Worm (Caenorhabditis elegans) whole organism, young adult: Measurements from ENCODE around the gene F15E6.4.
A peak's percentile ranks its signal among the peaks of the same experiment; 100 is the strongest.

Experiments
- B0336.3 ChIP-seq: fragments of 200-800 bp; sonication (Bioruptor generic); IDR thresholded peaks from 2 replicates; pipeline ENCODE4 v1.3.6; 2022; ENCODE audit warnings: missing genetic modification characterization, missing compliant biosample characterization
- F33H1.4 ChIP-seq: fragments of 200-800 bp; sonication (Bioruptor generic); IDR thresholded peaks from 2 replicates; pipeline ENCODE4 v1.3.6; 2022; ENCODE audit warnings: missing genetic modification reagents, missing genetic modification characterization, missing compliant biosample characterization
- F39B2.1 ChIP-seq: fragments of 200-800 bp; sonication (Bioruptor generic); IDR thresholded peaks from 2 replicates; pipeline ENCODE4 v1.3.6; 2022; ENCODE audit warnings: missing genetic modification reagents, missing genetic modification characterization, missing compliant biosample characterization
- F49E8.2 ChIP-seq: sonication (generic microtip); optimal IDR thresholded peaks from 3 replicates; lab custom pipeline; 2017; ENCODE audit warnings: missing genetic modification characterization, mild to moderate bottlenecking, missing compliant biosample characterization, antibody characterized with exemption, moderate library complexity; ENCODE audit not compliant: insufficient read depth
- Y53G8AR.9 ChIP-seq: fragments of 200-800 bp; sonication (Bioruptor generic); conservative IDR thresholded peaks from 2 replicates; pipeline ENCODE4 v1.3.6; 2022; ENCODE audit warnings: missing genetic modification reagents, missing genetic modification characterization, missing compliant biosample characterization
- Y95B8A.8 ChIP-seq: fragments of 200-800 bp; sonication (Bioruptor generic); IDR thresholded peaks from 2 replicates; pipeline ENCODE4 v1.3.6; 2022; ENCODE audit warnings: missing genetic modification reagents, missing genetic modification characterization, missing compliant biosample characterization
- attf-6 ChIP-seq: fragments of 200-800 bp; sonication (Bioruptor generic); IDR thresholded peaks from 2 replicates; pipeline ENCODE4 v1.3.6; 2022; ENCODE audit warnings: missing genetic modification reagents, missing genetic modification characterization, missing compliant biosample characterization
- ccch-3 ChIP-seq: fragments of 200-800 bp; sonication (Bioruptor generic); optimal IDR thresholded peaks from 2 replicates; lab custom pipeline; 2018; ENCODE audit warnings: mild to moderate bottlenecking, missing genetic modification characterization, missing compliant biosample characterization
- cebp-1 ChIP-seq, 2 experiments: fragments of 200-800 bp in 1 of 2; sonication (Bioruptor generic) in 1 of 2; sonication (generic microtip) in 1 of 2; IDR thresholded peaks in 1 of 2; optimal IDR thresholded peaks in 1 of 2; 2 replicates each; pipeline versions ENCODE4 v1.3.6 to Lab custom; 2017 to 2022; ENCODE audit warnings: missing compliant biosample characterization in 2 of 2, missing genetic modification characterization in 2 of 2, mild to moderate bottlenecking in 1 of 2, missing genetic modification reagents in 1 of 2, moderate library complexity in 1 of 2
- ceh-91 ChIP-seq: fragments of 200-800 bp; sonication (Bioruptor generic); IDR thresholded peaks from 2 replicates; pipeline ENCODE4 v1.3.6; 2022; ENCODE audit warnings: missing genetic modification reagents, missing genetic modification characterization, missing compliant biosample characterization
- chd-7 ChIP-seq: sonication (generic microtip); optimal IDR thresholded peaks from 2 replicates; lab custom pipeline; 2016; ENCODE audit warnings: mild to moderate bottlenecking, missing genetic modification characterization, moderate library complexity, missing compliant biosample characterization
- dpff-1 ChIP-seq: sonication (generic microtip); optimal IDR thresholded peaks from 2 replicates; lab custom pipeline; 2017; ENCODE audit warnings: mild to moderate bottlenecking, missing genetic modification characterization, missing compliant biosample characterization
- egrh-3 ChIP-seq: fragments of 200-800 bp; sonication (Bioruptor generic); IDR thresholded peaks from 2 replicates; pipeline ENCODE4 v1.3.6; 2022; ENCODE audit warnings: missing genetic modification reagents, missing genetic modification characterization, missing compliant biosample characterization
- ekl-4 ChIP-seq: fragments of 200-800 bp; sonication (Bioruptor generic); IDR thresholded peaks from 2 replicates; pipeline ENCODE4 v1.3.6; 2022; ENCODE audit warnings: missing genetic modification reagents, missing genetic modification characterization, missing compliant biosample characterization
- hsf-1 ChIP-seq: fragments of 200-800 bp; sonication (Bioruptor generic); IDR thresholded peaks from 2 replicates; pipeline ENCODE4 v1.3.6; 2022; ENCODE audit warnings: missing genetic modification reagents, missing genetic modification characterization, missing compliant biosample characterization
- lin-26 ChIP-seq: fragments of 200-800 bp; sonication (Bioruptor generic); IDR thresholded peaks from 2 replicates; pipeline ENCODE4 v1.3.6; 2022; ENCODE audit warnings: missing genetic modification reagents, missing genetic modification characterization, missing compliant biosample characterization
- lin-40 ChIP-seq: sonication (generic microtip); optimal IDR thresholded peaks from 2 replicates; lab custom pipeline; 2016; ENCODE audit warnings: missing genetic modification characterization, mild to moderate bottlenecking, missing compliant biosample characterization, missing genotype, missing genetic modification reagents
- lin-54 ChIP-seq: fragments of 200-800 bp; sonication (Bioruptor generic); optimal IDR thresholded peaks from 2 replicates; lab custom pipeline; 2018; ENCODE audit warnings: mild to moderate bottlenecking, missing genetic modification characterization, missing compliant biosample characterization
- lsl-1 ChIP-seq: fragments of 200-800 bp; sonication (Bioruptor generic); optimal IDR thresholded peaks from 2 replicates; lab custom pipeline; 2018; ENCODE audit warnings: mild to moderate bottlenecking, missing genetic modification characterization, moderate library complexity, missing compliant biosample characterization
- madf-6 ChIP-seq: fragments of 200-800 bp; sonication (Bioruptor generic); IDR thresholded peaks from 2 replicates; pipeline ENCODE4 v1.3.6; 2022; ENCODE audit warnings: missing genetic modification reagents, missing genetic modification characterization, missing compliant biosample characterization
- nfya-2 ChIP-seq: fragments of 200-800 bp; sonication (Bioruptor generic); IDR thresholded peaks from 2 replicates; pipeline ENCODE4 v1.3.6; 2022; ENCODE audit warnings: missing genetic modification reagents, missing genetic modification characterization, missing compliant biosample characterization
- nhr-90 ChIP-seq: sonication (generic microtip); optimal IDR thresholded peaks from 2 replicates; lab custom pipeline; 2016; ENCODE audit warnings: missing genotype, mild to moderate bottlenecking, missing genetic modification characterization, missing compliant biosample characterization
- pbrm-1 ChIP-seq: fragments of 200-800 bp; sonication (Bioruptor generic); IDR thresholded peaks from 2 replicates; pipeline ENCODE4 v1.3.6; 2022; ENCODE audit warnings: missing genetic modification reagents, missing genetic modification characterization, missing compliant biosample characterization
- rec-8 ChIP-seq, 2 experiments: sonication (generic microtip); optimal IDR thresholded peaks; 2 replicates each; lab custom pipeline; 2016; ENCODE audit warnings: mild to moderate bottlenecking in 2 of 2, missing genetic modification characterization in 2 of 2, missing genetic modification reagents in 2 of 2, missing genotype in 2 of 2, missing biosample characterization in 1 of 2, missing compliant biosample characterization in 1 of 2, moderate library complexity in 1 of 2
- snpc-3.4 ChIP-seq: sonication (generic microtip); optimal IDR thresholded peaks from 2 replicates; lab custom pipeline; 2017; ENCODE audit warnings: missing genetic modification characterization, mild to moderate bottlenecking, missing compliant biosample characterization, antibody characterized with exemption, moderate library complexity, missing genotype, missing genetic modification reagents
- zfh-2 ChIP-seq: fragments of 200-800 bp; sonication (Bioruptor generic); conservative IDR thresholded peaks from 2 replicates; pipeline ENCODE4 v1.3.6; 2022; ENCODE audit warnings: missing genetic modification reagents, missing genetic modification characterization, missing compliant biosample characterization
- ztf-22 ChIP-seq: fragments of 200-800 bp; sonication (Bioruptor generic); optimal IDR thresholded peaks from 2 replicates; lab custom pipeline; 2018; ENCODE audit warnings: mild to moderate bottlenecking, missing genetic modification characterization, moderate library complexity, missing compliant biosample characterization
- ztf-26 ChIP-seq: sonication (generic microtip); optimal IDR thresholded peaks from 2 replicates; lab custom pipeline; 2017; ENCODE audit warnings: missing genetic modification characterization, missing compliant biosample characterization
- ztf-28 ChIP-seq: fragments of 200-800 bp; sonication (Bioruptor generic); IDR thresholded peaks from 2 replicates; pipeline ENCODE4 v1.3.6; 2022; ENCODE audit warnings: missing genetic modification reagents, missing genetic modification characterization, missing compliant biosample characterization

Gene F15E6.4

ce11 chrIV:4312394-4312793 lies 21.1 kb downstream of the F15E6.4 start:
- TF ChIP-seq egrh-3 (GFP tag; lab: Robert Waterston, UW) = peak; percentile 77

DNA sequence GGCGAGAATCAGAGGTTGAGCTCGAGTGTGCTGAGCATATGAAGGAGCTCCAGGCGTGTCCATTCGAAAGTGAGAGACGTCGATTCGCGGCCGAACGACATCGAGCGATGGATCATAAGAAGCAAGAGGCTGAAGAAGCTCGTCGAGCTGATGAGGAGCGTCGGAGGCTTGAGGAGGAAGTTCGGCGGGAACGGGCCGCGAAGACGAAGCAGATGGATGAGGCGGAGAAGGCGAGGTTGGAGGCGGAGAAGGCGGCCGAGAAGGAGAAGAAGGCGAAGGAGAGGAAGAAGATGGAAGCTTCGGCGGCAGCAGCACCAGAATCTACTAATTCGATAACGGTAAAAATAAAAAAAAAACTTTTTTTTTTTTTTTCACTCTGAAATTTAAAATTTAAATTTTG lies 21.9 kb downstream of the F15E6.4 start:
- TF ChIP-seq zfh-2 (GFP tag; lab: Robert Waterston, UW) = 0 out of 2 replicates have a peak, but pooled peaks have one; percentile 22
- TF ChIP-seq egrh-3 (GFP tag; lab: Robert Waterston, UW) = peak; percentile 84
- TF ChIP-seq attf-6 (GFP tag; lab: Robert Waterston, UW) = 0 out of 2 replicates have a peak, but pooled peaks have one; percentile 11
- TF ChIP-seq, all 124 proteins: peak for 3; not testable (repeated sequence) for 121

- TF ChIP-seq ztf-22 (GFP tag; lab: Kevin White, UChicago) = no peak
- no peak for TF ChIP-seq lin-40 (tag; lab: Kevin White, UChicago)
- TF ChIP-seq attf-6 (GFP tag; lab: Robert Waterston, UW) = peak; percentile 65
- peak; percentile 8 for TF ChIP-seq snpc-3.4 (tag; lab: Kevin White, UChicago)
- TF ChIP-seq chd-7 (tag; lab: Kevin White, UChicago) = no peak
- TF ChIP-seq ceh-91 (GFP tag; lab: Robert Waterston, UW) = no peak
- peak; percentile 47; the same call in 1 of the 2 replicates for TF ChIP-seq ekl-4
- TF ChIP-seq madf-6 (GFP tag; lab: Robert Waterston, UW) = peak; percentile 40; the same call in 1 of the 2 replicates
- peak; percentile 5; the same call in 1 of the 2 replicates for TF ChIP-seq F33H1.4 (GFP tag; lab: Robert Waterston, UW)
- 0 out of 2 replicates have a peak, but pooled peaks have one; percentile 9 for TF ChIP-seq B0336.3 (GFP tag; lab: Robert Waterston, UW)
- 0 out of 2 replicates have a peak, but pooled peaks have one; percentile 34 for TF ChIP-seq Y95B8A.8 (GFP tag; lab: Robert Waterston, UW)
- peak; percentile 8 for TF ChIP-seq lsl-1 (GFP tag; lab: Kevin White, UChicago)
- peak; percentile 70; the same call in 1 of the 2 replicates for TF ChIP-seq Y53G8AR.9
- TF ChIP-seq nfya-2 (GFP tag; lab: Robert Waterston, UW) = peak; percentile 63; the same call in 1 of the 2 replicates
- peak; percentile 3 for TF ChIP-seq F49E8.2
- TF ChIP-seq ccch-3 (GFP tag; lab: Kevin White, UChicago) = no peak
- 0 out of 2 replicates have a peak, but pooled peaks have one; percentile 30 for TF ChIP-seq pbrm-1 (GFP tag; lab: Robert Waterston, UW)
- TF ChIP-seq rec-8 (tag; optimal IDR thresholded peaks at IDR 0.05; lab: Kevin White, UChicago) = no peak
- TF ChIP-seq lin-54 (GFP tag; lab: Kevin White, UChicago) = peak; percentile 1
- 0 out of 2 replicates have a peak, but pooled peaks have one; percentile 36 for TF ChIP-seq hsf-1 (GFP tag; lab: Robert Waterston, UW)
- 0 out of 2 replicates have a peak, but pooled peaks have one; percentile 10 for TF ChIP-seq F39B2.1
- TF ChIP-seq lin-26 (GFP tag; lab: Robert Waterston, UW) = peak; percentile 36; the same call in 1 of the 2 replicates
- TF ChIP-seq dpff-1 (tag; lab: Kevin White, UChicago) = peak; percentile 33
Observed at ce11 chrIV:4316813-4317408, 25.6 kb downstream of the F15E6.4 start, which contains the start of gene Y24D9B.1. TSS of gene Y24D9B.1 (plus strand) at chrIV:4317358.

- TF ChIP-seq ztf-26 (tag; lab: Kevin White, UChicago) (no peak), cebp-1 (GFP tag; IDR thresholded peaks at IDR 0.05; lab: Robert Waterston, UW) (peak; percentile 75), cebp-1 (tag; optimal IDR thresholded peaks at IDR 0.05; lab: Kevin White, UChicago) (peak; percentile 79)
Observed at ce11 chrIV:4317638-4318037, 26.4 kb downstream of the F15E6.4 start.

- TF ChIP-seq ztf-28 (no peak), nhr-90 (no peak), Y95B8A.8 (GFP tag; lab: Robert Waterston, UW) (no peak), cebp-1 (GFP tag; IDR thresholded peaks at IDR 0.05; lab: Robert Waterston, UW) (peak; percentile 77), cebp-1 (tag; optimal IDR thresholded peaks at IDR 0.05; lab: Kevin White, UChicago) (peak; percentile 95), lin-26 (GFP tag; lab: Robert Waterston, UW) (no peak)
Observed at ce11 chrIV:4318056-4318455, 26.8 kb downstream of the F15E6.4 start.
